Worm (Caenorhabditis elegans) whole organism, L2 larva: ENCODE results near the gene C47E8.3.

Experiments
- elt-1 ChIP-seq: fragments of 150-350 bp; optimal IDR thresholded peaks from 2 replicates; lab custom pipeline; 2014; ENCODE audit warnings: missing biosample characterization, missing genetic modification characterization
- nhr-237 ChIP-seq: fragments of 150-350 bp; optimal IDR thresholded peaks from 2 replicates; lab custom pipeline; 2014; ENCODE audit warnings: missing biosample characterization, missing genetic modification characterization

- TF ChIP-seq elt-1 (tag; lab: Kevin White, UChicago) (no peak), nhr-237 (tag; lab: Kevin White, UChicago) (no peak)
Measured at ce11 chrV:14725409-14725808, 45.3 kb downstream of the C47E8.3 start.
